Fruit fly (Drosophila melanogaster) whole organism, adult: ENCODE measurements around the gene RhoGEF4.
A peak's percentile ranks its signal among the peaks of the same experiment; 100 is the strongest.

Source experiments
- CG11617 ChIP-seq: fragments of 200-800 bp; sonication (Bioruptor generic); optimal IDR thresholded peaks from 2 replicates; lab custom pipeline; 2017; ENCODE audit warnings: mild to moderate bottlenecking, missing biosample characterization, missing genetic modification reagents, missing genetic modification characterization
- CG12768 ChIP-seq: fragments of 200-800 bp; sonication (Bioruptor generic); optimal IDR thresholded peaks from 2 replicates; lab custom pipeline; 2017; ENCODE audit warnings: missing biosample characterization, missing genetic modification characterization, mild to moderate bottlenecking, moderate library complexity, missing genetic modification reagents
- CG14711 ChIP-seq: fragments of 200-800 bp; sonication (Bioruptor generic); optimal IDR thresholded peaks from 2 replicates; lab custom pipeline; 2018; ENCODE audit warnings: missing biosample characterization, mild to moderate bottlenecking, missing genetic modification characterization, moderate library complexity
- CG1620 ChIP-seq: fragments of 200-800 bp; sonication (Bioruptor generic); optimal IDR thresholded peaks from 2 replicates; lab custom pipeline; 2016; ENCODE audit warnings: missing biosample characterization, missing genetic modification characterization
- CG33017 ChIP-seq: fragments of 200-800 bp; sonication (Bioruptor generic); optimal IDR thresholded peaks from 2 replicates; lab custom pipeline; 2018; ENCODE audit warnings: missing biosample characterization, mild to moderate bottlenecking, missing genetic modification characterization, moderate library complexity
- CG5204 ChIP-seq: fragments of 200-800 bp; sonication (Bioruptor generic); optimal IDR thresholded peaks from 2 replicates; lab custom pipeline; 2016; ENCODE audit warnings: missing biosample characterization, missing genetic modification characterization
- CG7045 ChIP-seq: fragments of 200-800 bp; sonication (Bioruptor generic); optimal IDR thresholded peaks from 2 replicates; lab custom pipeline; 2017; ENCODE audit warnings: missing biosample characterization, mild to moderate bottlenecking, missing genetic modification characterization
- CG7101 ChIP-seq: fragments of 200-800 bp; sonication (Bioruptor generic); optimal IDR thresholded peaks from 2 replicates; lab custom pipeline; 2018; ENCODE audit warnings: missing biosample characterization, mild to moderate bottlenecking, missing genetic modification characterization, moderate library complexity
- Clk ChIP-seq: fragments of 200-800 bp; sonication (Bioruptor generic); optimal IDR thresholded peaks from 2 replicates; lab custom pipeline; 2017; ENCODE audit warnings: missing biosample characterization, missing genetic modification characterization
- Crg-1 ChIP-seq: fragments of 200-800 bp; sonication (Bioruptor generic); optimal IDR thresholded peaks from 2 replicates; lab custom pipeline; 2016; ENCODE audit warnings: missing biosample characterization, missing genetic modification characterization
- Hr96 ChIP-seq: fragments of 200-800 bp; sonication (Bioruptor generic); optimal IDR thresholded peaks from 2 replicates; lab custom pipeline; 2016; ENCODE audit warnings: missing biosample characterization, missing genetic modification characterization
- Mnt ChIP-seq: fragments of 200-800 bp; sonication (Bioruptor generic); optimal IDR thresholded peaks from 2 replicates; lab custom pipeline; 2016; ENCODE audit warnings: missing biosample characterization, mild to moderate bottlenecking, missing genetic modification characterization
- bab1 ChIP-seq: fragments of 200-800 bp; sonication (Bioruptor generic); optimal IDR thresholded peaks from 3 replicates; lab custom pipeline; 2019; ENCODE audit warnings: missing biosample characterization, mild to moderate bottlenecking, missing genetic modification characterization, moderate library complexity
- cic ChIP-seq: fragments of 200-800 bp; sonication (Bioruptor generic); optimal IDR thresholded peaks from 2 replicates; lab custom pipeline; 2017; ENCODE audit warnings: missing biosample characterization, mild to moderate bottlenecking, missing genetic modification characterization, moderate library complexity
- cnc ChIP-seq, 2 experiments: fragments of >200 bp; optimal IDR thresholded peaks; 2 replicates each; lab custom pipeline; 2017
- kay ChIP-seq: fragments of 200-800 bp; sonication (Bioruptor generic); peaks from one replicate; lab custom pipeline; 2016; ENCODE audit warnings: missing biosample characterization, missing genetic modification characterization, borderline replicate concordance
- ovo ChIP-seq: fragments of 200-800 bp; sonication (Bioruptor generic); optimal IDR thresholded peaks from 2 replicates; lab custom pipeline; 2016; ENCODE audit warnings: missing biosample characterization, missing genetic modification characterization
- pad ChIP-seq: fragments of 200-800 bp; sonication (Bioruptor generic); optimal IDR thresholded peaks from 3 replicates; lab custom pipeline; 2017; ENCODE audit warnings: missing biosample characterization, missing genetic modification characterization, mild to moderate bottlenecking, moderate library complexity, missing genetic modification reagents
- tj ChIP-seq: fragments of 200-800 bp; sonication (Bioruptor generic); optimal IDR thresholded peaks from 3 replicates; lab custom pipeline; 2017; ENCODE audit warnings: missing biosample characterization, mild to moderate bottlenecking, missing genetic modification characterization, moderate library complexity
- toe ChIP-seq: fragments of 200-800 bp; sonication (Bioruptor generic); optimal IDR thresholded peaks from 2 replicates; lab custom pipeline; 2016; ENCODE audit warnings: missing biosample characterization, missing genetic modification characterization

RhoGEF4 gene

DNA sequence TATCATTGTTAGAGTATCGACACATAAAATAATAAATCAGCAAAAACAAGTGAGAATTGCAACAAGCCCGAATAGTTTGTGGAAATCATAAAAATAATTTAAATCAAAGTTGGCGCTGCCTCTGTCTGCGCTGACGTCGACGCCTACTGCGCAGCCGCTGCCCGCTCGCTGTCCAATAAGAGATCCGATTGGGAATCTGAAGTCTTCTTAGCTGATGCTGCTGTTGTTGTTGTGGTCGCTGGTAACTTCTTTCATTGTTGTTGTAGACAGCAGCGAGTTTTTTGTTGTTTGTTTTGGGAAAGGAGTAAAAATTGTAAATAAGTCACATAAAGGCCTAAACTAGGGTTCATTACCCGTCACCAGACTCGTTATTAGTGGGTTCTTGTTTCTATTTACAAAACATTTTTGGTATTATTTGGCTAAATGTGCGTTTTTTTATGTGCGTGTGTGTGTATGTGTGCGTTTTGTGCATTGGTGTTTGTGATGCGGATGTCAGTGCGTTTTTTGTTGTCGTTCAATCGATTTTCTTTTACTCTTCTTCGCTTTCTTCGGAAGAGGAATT lies 41.6 kb upstream of the RhoGEF4 start:
- TF ChIP-seq Crg-1 (no peak), CG1620 (no peak), kay (GFP tag; lab: Kevin White, UChicago) (no peak), CG5204 (GFP tag; lab: Kevin White, UChicago) (no peak), Clk (GFP tag; lab: Kevin White, UChicago) (no peak), Hr96 (no peak), CG12768 (GFP tag; lab: Kevin White, UChicago) (no peak), cnc (optimal IDR thresholded peaks at IDR 0.05; lab: Kevin White, UChicago) (no peak), cic (GFP tag; lab: Kevin White, UChicago) (no peak), toe (GFP tag; lab: Kevin White, UChicago) (no peak)

dm6 chr3L:7361095-7361522 lies 37.9 kb upstream of the RhoGEF4 start:
- TF ChIP-seq CG1620, result no peak
- TF ChIP-seq Mnt (GFP tag; lab: Kevin White, UChicago), result peak; percentile 93
- peak; percentile 88 for TF ChIP-seq tj
- TF ChIP-seq CG12768 (GFP tag; lab: Kevin White, UChicago), result peak; percentile 71
- TF ChIP-seq CG7101, result peak; percentile 27
- no peak for TF ChIP-seq CG14711
- TF ChIP-seq cnc (optimal IDR thresholded peaks at IDR 0.05; lab: Kevin White, UChicago), result no peak
- TF ChIP-seq CG5204 (GFP tag; lab: Kevin White, UChicago), result no peak
- TF ChIP-seq Hr96, result no peak
- TF ChIP-seq kay (GFP tag; lab: Kevin White, UChicago), result no peak
- TF ChIP-seq CG11617 (GFP tag; lab: Kevin White, UChicago), result no peak
- TF ChIP-seq CG7045 (GFP tag; lab: Kevin White, UChicago), result peak; percentile 32
- TF ChIP-seq Clk (GFP tag; lab: Kevin White, UChicago), result no peak
- no peak for TF ChIP-seq toe (GFP tag; lab: Kevin White, UChicago)
- TF ChIP-seq Crg-1, result no peak
- TF ChIP-seq CG33017, result peak; percentile 70
- peak; percentile 86 for TF ChIP-seq cic (GFP tag; lab: Kevin White, UChicago)
- peak; percentile 52 for TF ChIP-seq bab1
- peak; percentile 26 for TF ChIP-seq ovo (GFP tag; lab: Kevin White, UChicago)
- TF ChIP-seq pad (GFP tag; lab: Kevin White, UChicago), result peak; percentile 57

- peak; percentile 98 for TF ChIP-seq CG14711
- peak; percentile 5 for TF ChIP-seq CG11617 (GFP tag; lab: Kevin White, UChicago)
- no peak for TF ChIP-seq cic (GFP tag; lab: Kevin White, UChicago)
- peak; percentile 40 for TF ChIP-seq CG1620
- TF ChIP-seq cnc (optimal IDR thresholded peaks at IDR 0.05; lab: Kevin White, UChicago), result no peak
- TF ChIP-seq Hr96, result peak; percentile 46
- TF ChIP-seq CG5204 (GFP tag; lab: Kevin White, UChicago), result no peak
- peak; percentile 42 for TF ChIP-seq pad (GFP tag; lab: Kevin White, UChicago)
- TF ChIP-seq ovo (GFP tag; lab: Kevin White, UChicago), result peak; percentile 49
- peak; percentile 12 for TF ChIP-seq Mnt (GFP tag; lab: Kevin White, UChicago)
Observed at dm6 chr3L:7360324-7360852, 37.2 kb upstream of the RhoGEF4 start, which contains the start of gene Sec63. TSS of gene Sec63 (plus strand) at chr3L:7360561.

DNA sequence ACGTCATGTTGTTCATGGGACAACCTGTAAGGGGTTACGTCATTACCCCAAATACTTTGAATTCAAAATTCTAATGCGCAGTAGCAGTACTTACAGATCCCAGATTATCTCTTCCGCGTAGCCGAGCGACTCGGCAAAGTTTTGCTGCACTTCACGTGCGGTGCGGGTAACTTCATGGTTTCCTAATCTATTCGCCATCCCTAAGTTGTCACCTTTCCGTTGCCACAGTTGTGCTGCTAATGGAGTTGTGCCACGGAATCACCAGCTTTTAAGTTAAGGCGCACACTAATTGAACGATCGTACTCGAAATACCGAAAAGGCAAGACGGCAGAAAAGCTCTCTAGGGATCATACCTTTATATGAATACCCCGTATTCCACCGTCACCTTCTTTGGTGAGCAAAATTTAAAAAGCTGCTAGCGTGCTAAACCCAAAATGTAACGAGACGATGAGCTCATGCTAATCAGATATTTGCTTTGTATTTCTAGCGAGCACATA lies 36.7 kb upstream of the RhoGEF4 start, which contains the start of gene pst:
Gene pst, minus strand, starts transcription at position 437 of the 497 bp plus-strand sequence.
- peak; percentile 10 for TF ChIP-seq bab1
- peak; percentile 46 for TF ChIP-seq CG1620
- peak; percentile 43 for TF ChIP-seq CG7101
- no peak for TF ChIP-seq tj
- peak; percentile 56 for TF ChIP-seq Mnt (GFP tag; lab: Kevin White, UChicago)
- TF ChIP-seq CG33017, result peak; percentile 12
- no peak for TF ChIP-seq CG14711
- peak; percentile 39 for TF ChIP-seq CG11617 (GFP tag; lab: Kevin White, UChicago)
- peak; percentile 53 for TF ChIP-seq Hr96

DNA sequence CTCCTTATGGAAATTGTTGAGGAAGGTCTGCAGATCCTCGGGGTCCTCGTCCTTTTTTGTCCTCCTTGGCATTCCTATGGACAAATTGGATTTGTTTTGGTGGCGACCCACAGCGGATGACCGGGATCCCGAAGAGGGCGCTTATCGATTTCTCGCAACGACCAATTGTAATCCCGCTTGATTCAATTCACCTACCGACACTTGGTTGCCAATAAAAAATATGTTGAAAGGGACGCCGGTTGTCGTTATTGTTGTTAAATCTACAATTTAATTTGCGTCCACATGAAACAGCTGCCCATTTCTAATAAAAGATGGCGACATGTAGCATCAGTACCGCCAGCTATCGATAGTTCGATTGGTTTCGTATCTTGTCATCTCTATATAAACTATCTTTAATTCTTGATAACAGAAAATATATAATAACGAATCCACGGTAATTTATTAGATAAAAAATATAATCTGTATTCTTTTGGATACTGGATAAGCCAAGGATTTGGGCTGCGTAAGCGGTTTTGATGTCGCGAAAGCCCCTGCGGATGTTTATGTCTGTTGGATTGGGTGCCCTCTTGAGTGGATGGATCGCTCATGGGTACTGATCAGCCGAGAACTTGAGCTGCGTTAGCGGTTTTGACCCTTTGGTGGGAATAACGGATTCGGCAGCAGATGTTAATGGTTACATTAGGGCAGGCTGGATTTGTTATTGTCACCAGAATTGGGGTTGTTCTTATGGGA lies 33.3 kb upstream of the RhoGEF4 start, which contains the start of gene CTCF:
Gene CTCF, minus strand, starts transcription at position 328 of the 732 bp plus-strand sequence.
- no peak for TF ChIP-seq Clk (GFP tag; lab: Kevin White, UChicago)
- TF ChIP-seq kay (GFP tag; lab: Kevin White, UChicago), result no peak
- TF ChIP-seq CG7101, result peak; percentile 29
- peak; percentile 40 for TF ChIP-seq Mnt (GFP tag; lab: Kevin White, UChicago)
- peak; percentile 22 for TF ChIP-seq cic (GFP tag; lab: Kevin White, UChicago)
- TF ChIP-seq toe (GFP tag; lab: Kevin White, UChicago), result no peak
- TF ChIP-seq Hr96, result no peak
- no peak for TF ChIP-seq CG33017
- TF ChIP-seq CG5204 (GFP tag; lab: Kevin White, UChicago), result no peak
- TF ChIP-seq CG11617 (GFP tag; lab: Kevin White, UChicago), result peak; percentile 31
- no peak for TF ChIP-seq CG7045 (GFP tag; lab: Kevin White, UChicago)
- TF ChIP-seq pad (GFP tag; lab: Kevin White, UChicago), result peak; percentile 53
- TF ChIP-seq Crg-1, result no peak
- peak; percentile 49 for TF ChIP-seq tj
- no peak for TF ChIP-seq CG1620
- peak; percentile 43 for TF ChIP-seq bab1
- peak; percentile 22 for TF ChIP-seq CG14711
- TF ChIP-seq ovo (GFP tag; lab: Kevin White, UChicago), result no peak
- no peak for TF ChIP-seq CG12768 (GFP tag; lab: Kevin White, UChicago)
- no peak for TF ChIP-seq cnc (optimal IDR thresholded peaks at IDR 0.05; lab: Kevin White, UChicago)
